Worm (Caenorhabditis elegans) whole organism, young adult: ENCODE data around the gene F54E7.9.

ENCODE experiments used
- B0035.1 ChIP-seq: sonication (generic microtip); optimal IDR thresholded peaks from 2 replicates; lab custom pipeline; 2016; ENCODE audit warnings: missing genetic modification characterization, mild to moderate bottlenecking, missing compliant biosample characterization, missing genotype, missing genetic modification reagents
- F22D6.2 ChIP-seq: sonication (generic microtip); optimal IDR thresholded peaks from 2 replicates; lab custom pipeline; 2016; ENCODE audit warnings: mild to moderate bottlenecking, missing genetic modification characterization, missing compliant biosample characterization
- F49E8.2 ChIP-seq: sonication (generic microtip); optimal IDR thresholded peaks from 3 replicates; lab custom pipeline; 2017; ENCODE audit warnings: missing genetic modification characterization, mild to moderate bottlenecking, missing compliant biosample characterization, antibody characterized with exemption, moderate library complexity; ENCODE audit not compliant: insufficient read depth
- Y79H2A.3 ChIP-seq: fragments of 200-800 bp; sonication (Bioruptor generic); conservative IDR thresholded peaks from 2 replicates; pipeline ENCODE4 v1.3.6; 2022; ENCODE audit warnings: missing genetic modification reagents, missing genetic modification characterization, missing compliant biosample characterization
- aptf-3 ChIP-seq: fragments of 200-800 bp; sonication (Bioruptor generic); IDR thresholded peaks from 2 replicates; pipeline ENCODE4 v1.3.6; 2022; ENCODE audit warnings: missing genetic modification characterization, missing compliant biosample characterization
- atf-7 ChIP-seq: sonication (generic microtip); optimal IDR thresholded peaks from 2 replicates; lab custom pipeline; 2017; ENCODE audit warnings: mild to moderate bottlenecking, missing genetic modification characterization, missing compliant biosample characterization
- athp-1 ChIP-seq: sonication (generic microtip); optimal IDR thresholded peaks from 2 replicates; lab custom pipeline; 2017; ENCODE audit warnings: mild to moderate bottlenecking, missing genetic modification characterization, missing compliant biosample characterization
- attf-3 ChIP-seq: fragments of 200-800 bp; sonication (Bioruptor generic); conservative IDR thresholded peaks from 2 replicates; pipeline ENCODE4 v1.3.6; 2022; ENCODE audit warnings: missing genetic modification reagents, missing genetic modification characterization, missing compliant biosample characterization
- attf-5 ChIP-seq: fragments of 200-800 bp; sonication (Bioruptor generic); optimal IDR thresholded peaks from 2 replicates; lab custom pipeline; 2018; ENCODE audit warnings: mild to moderate bottlenecking, missing genetic modification characterization, missing compliant biosample characterization
- attf-6 ChIP-seq: fragments of 200-800 bp; sonication (Bioruptor generic); IDR thresholded peaks from 2 replicates; pipeline ENCODE4 v1.3.6; 2022; ENCODE audit warnings: missing genetic modification reagents, missing genetic modification characterization, missing compliant biosample characterization
- ccch-3 ChIP-seq: fragments of 200-800 bp; sonication (Bioruptor generic); optimal IDR thresholded peaks from 2 replicates; lab custom pipeline; 2018; ENCODE audit warnings: mild to moderate bottlenecking, missing genetic modification characterization, missing compliant biosample characterization
- cebp-1 ChIP-seq, 2 experiments: fragments of 200-800 bp in 1 of 2; sonication (Bioruptor generic) in 1 of 2; sonication (generic microtip) in 1 of 2; IDR thresholded peaks in 1 of 2; optimal IDR thresholded peaks in 1 of 2; 2 replicates each; pipeline versions ENCODE4 v1.3.6 to Lab custom; 2017 to 2022; ENCODE audit warnings: missing compliant biosample characterization in 2 of 2, missing genetic modification characterization in 2 of 2, mild to moderate bottlenecking in 1 of 2, missing genetic modification reagents in 1 of 2, moderate library complexity in 1 of 2
- ceh-40 ChIP-seq: fragments of 200-800 bp; sonication (Bioruptor generic); IDR thresholded peaks from 2 replicates; pipeline ENCODE4 v1.3.6; 2022; ENCODE audit warnings: missing genetic modification characterization, missing compliant biosample characterization
- ceh-58 ChIP-seq: fragments of 200-800 bp; sonication (Bioruptor generic); IDR thresholded peaks from 2 replicates; pipeline ENCODE4 v1.3.6; 2022; ENCODE audit warnings: missing genetic modification characterization, missing compliant biosample characterization
- ceh-91 ChIP-seq: fragments of 200-800 bp; sonication (Bioruptor generic); IDR thresholded peaks from 2 replicates; pipeline ENCODE4 v1.3.6; 2022; ENCODE audit warnings: missing genetic modification reagents, missing genetic modification characterization, missing compliant biosample characterization
- die-1 ChIP-seq: sonication (generic microtip); optimal IDR thresholded peaks from 2 replicates; lab custom pipeline; 2016; ENCODE audit warnings: missing genotype, mild to moderate bottlenecking, missing genetic modification characterization, missing compliant biosample characterization
- dpff-1 ChIP-seq: sonication (generic microtip); optimal IDR thresholded peaks from 2 replicates; lab custom pipeline; 2017; ENCODE audit warnings: mild to moderate bottlenecking, missing genetic modification characterization, missing compliant biosample characterization
- efl-1 ChIP-seq: fragments of 150-350 bp; optimal IDR thresholded peaks from 2 replicates; lab custom pipeline; 2014; ENCODE audit warnings: missing biosample characterization, missing genetic modification reagents, missing genetic modification characterization
- egrh-3 ChIP-seq: fragments of 200-800 bp; sonication (Bioruptor generic); IDR thresholded peaks from 2 replicates; pipeline ENCODE4 v1.3.6; 2022; ENCODE audit warnings: missing genetic modification reagents, missing genetic modification characterization, missing compliant biosample characterization
- him-1 ChIP-seq: sonication (generic microtip); optimal IDR thresholded peaks from 2 replicates; lab custom pipeline; 2016; ENCODE audit warnings: missing genotype, missing genetic modification reagents, missing genetic modification characterization, missing compliant biosample characterization
- hlh-12 ChIP-seq: sonication (generic microtip); optimal IDR thresholded peaks from 2 replicates; lab custom pipeline; 2016; ENCODE audit warnings: missing genetic modification characterization, missing compliant biosample characterization
- hmg-1.2 ChIP-seq: fragments of 200-800 bp; sonication (Bioruptor generic); IDR thresholded peaks from 2 replicates; pipeline ENCODE4 v1.3.6; 2022; ENCODE audit warnings: missing genetic modification reagents, missing genetic modification characterization, missing compliant biosample characterization
- hmg-20 ChIP-seq: fragments of 200-800 bp; sonication (Bioruptor generic); IDR thresholded peaks from 2 replicates; pipeline ENCODE4 v1.3.6; 2022; ENCODE audit warnings: missing genetic modification reagents, missing genetic modification characterization, missing compliant biosample characterization
- hrde-1 ChIP-seq: sonication (generic microtip); optimal IDR thresholded peaks from 2 replicates; lab custom pipeline; 2016; ENCODE audit warnings: missing genetic modification characterization, mild to moderate bottlenecking, missing compliant biosample characterization, moderate library complexity, missing genotype, missing genetic modification reagents, borderline replicate concordance
- lin-54 ChIP-seq: fragments of 200-800 bp; sonication (Bioruptor generic); optimal IDR thresholded peaks from 2 replicates; lab custom pipeline; 2018; ENCODE audit warnings: mild to moderate bottlenecking, missing genetic modification characterization, missing compliant biosample characterization
- lsl-1 ChIP-seq: fragments of 200-800 bp; sonication (Bioruptor generic); optimal IDR thresholded peaks from 2 replicates; lab custom pipeline; 2018; ENCODE audit warnings: mild to moderate bottlenecking, missing genetic modification characterization, moderate library complexity, missing compliant biosample characterization
- mcd-1 ChIP-seq: fragments of 200-800 bp; sonication (Bioruptor generic); IDR thresholded peaks from 2 replicates; pipeline ENCODE4 v1.3.6; 2022; ENCODE audit warnings: missing genetic modification reagents, missing genetic modification characterization, missing compliant biosample characterization
- nfya-2 ChIP-seq: fragments of 200-800 bp; sonication (Bioruptor generic); IDR thresholded peaks from 2 replicates; pipeline ENCODE4 v1.3.6; 2022; ENCODE audit warnings: missing genetic modification reagents, missing genetic modification characterization, missing compliant biosample characterization
- pbrm-1 ChIP-seq: fragments of 200-800 bp; sonication (Bioruptor generic); IDR thresholded peaks from 2 replicates; pipeline ENCODE4 v1.3.6; 2022; ENCODE audit warnings: missing genetic modification reagents, missing genetic modification characterization, missing compliant biosample characterization
- repo-1 ChIP-seq: sonication (generic microtip); optimal IDR thresholded peaks from 2 replicates; lab custom pipeline; 2017; ENCODE audit warnings: mild to moderate bottlenecking, missing genetic modification characterization, missing compliant biosample characterization
- sdz-38 ChIP-seq: sonication (generic microtip); optimal IDR thresholded peaks from 2 replicates; lab custom pipeline; 2016; ENCODE audit warnings: missing genotype, missing genetic modification characterization, missing compliant biosample characterization
- sea-2 ChIP-seq: fragments of 200-800 bp; sonication (Bioruptor generic); IDR thresholded peaks from 2 replicates; pipeline ENCODE4 v1.3.6; 2022; ENCODE audit warnings: missing genetic modification characterization, missing compliant biosample characterization
- zfh-2 ChIP-seq: fragments of 200-800 bp; sonication (Bioruptor generic); conservative IDR thresholded peaks from 2 replicates; pipeline ENCODE4 v1.3.6; 2022; ENCODE audit warnings: missing genetic modification reagents, missing genetic modification characterization, missing compliant biosample characterization

Gene F54E7.9

DNA sequence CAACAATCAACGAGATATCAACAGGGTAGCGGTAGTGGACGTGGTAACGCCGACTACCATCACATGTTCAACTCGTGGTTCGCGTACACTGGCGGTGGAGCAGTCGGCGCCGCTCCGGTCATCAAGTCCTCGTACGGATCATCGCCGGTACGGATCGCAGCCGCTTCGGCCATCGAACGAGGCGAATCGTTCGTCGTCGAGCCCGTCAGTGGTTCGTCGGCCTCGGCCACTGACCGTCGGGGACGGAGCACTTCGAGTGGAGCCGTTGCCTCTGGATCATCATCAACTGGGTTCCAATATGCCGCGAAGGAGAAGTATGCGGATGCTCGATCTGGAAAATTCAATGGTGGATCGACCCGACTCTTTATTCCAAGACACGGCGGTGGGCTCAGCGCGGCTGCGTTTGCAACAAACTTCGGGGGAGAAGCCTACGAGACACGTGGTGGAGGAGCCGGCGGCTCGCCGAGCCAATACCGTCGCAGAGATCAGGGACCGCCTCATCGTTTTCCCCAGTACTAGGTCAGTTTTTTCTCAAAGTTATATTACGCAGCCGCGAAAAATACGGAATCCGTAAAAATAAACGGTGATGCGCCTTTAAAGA, 2.2 kb downstream of the F54E7.9 start:
- no peak for TF ChIP-seq attf-5 (GFP tag; lab: Kevin White, UChicago)
- peak; percentile 15 for TF ChIP-seq repo-1
- no peak for TF ChIP-seq F22D6.2 (tag; lab: Kevin White, UChicago)
- TF ChIP-seq ceh-40 (GFP tag; lab: Robert Waterston, UW): no peak
- TF ChIP-seq nfya-2 (GFP tag; lab: Robert Waterston, UW): no peak
- no peak for TF ChIP-seq F49E8.2 (tag; lab: Kevin White, UChicago)
- TF ChIP-seq lin-54 (GFP tag; lab: Kevin White, UChicago): no peak
- peak; percentile 80; the same call in 1 of the 2 replicates for TF ChIP-seq egrh-3
- TF ChIP-seq zfh-2 (GFP tag; lab: Robert Waterston, UW): peak; percentile 91
- no peak for TF ChIP-seq efl-1 (GFP tag; lab: Kevin White, UChicago)
- TF ChIP-seq pbrm-1 (GFP tag; lab: Robert Waterston, UW): no peak
- TF ChIP-seq ceh-58: no peak
- no peak for TF ChIP-seq die-1 (tag; lab: Kevin White, UChicago)
- TF ChIP-seq hrde-1 (tag; lab: Kevin White, UChicago): no peak
- TF ChIP-seq hlh-12: no peak
- TF ChIP-seq aptf-3 (GFP tag; lab: Robert Waterston, UW): no peak
- no peak for TF ChIP-seq Y79H2A.3 (GFP tag; lab: Robert Waterston, UW)
- no peak for TF ChIP-seq attf-6 (GFP tag; lab: Robert Waterston, UW)
- no peak for TF ChIP-seq B0035.1 (tag; lab: Kevin White, UChicago)

DNA sequence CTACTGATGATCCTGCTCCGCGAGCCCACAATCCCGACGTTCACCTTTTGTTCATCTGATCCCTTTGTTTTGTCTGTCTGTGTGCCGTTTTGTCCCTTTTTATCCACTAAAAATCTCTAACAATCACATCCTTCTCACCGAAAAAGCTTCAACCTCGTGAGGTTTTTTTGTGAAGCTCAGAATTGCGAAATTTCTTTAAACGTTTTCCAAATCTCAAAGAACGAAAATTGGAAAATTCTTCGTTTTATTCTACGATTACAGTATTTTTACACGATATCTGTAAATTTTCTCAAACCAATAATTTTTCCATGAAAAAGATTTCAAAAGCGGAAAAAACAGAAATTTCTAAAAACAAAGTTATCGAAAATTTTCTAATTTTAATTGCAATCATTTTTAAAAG, 3.5 kb downstream of the F54E7.9 start:
- TF ChIP-seq hmg-20 (no peak), cebp-1 (GFP tag; IDR thresholded peaks at IDR 0.05; lab: Robert Waterston, UW) (no peak), cebp-1 (tag; optimal IDR thresholded peaks at IDR 0.05; lab: Kevin White, UChicago) (peak; percentile 50), ceh-91 (GFP tag; lab: Robert Waterston, UW) (no peak), attf-3 (GFP tag; lab: Robert Waterston, UW) (no peak)

DNA sequence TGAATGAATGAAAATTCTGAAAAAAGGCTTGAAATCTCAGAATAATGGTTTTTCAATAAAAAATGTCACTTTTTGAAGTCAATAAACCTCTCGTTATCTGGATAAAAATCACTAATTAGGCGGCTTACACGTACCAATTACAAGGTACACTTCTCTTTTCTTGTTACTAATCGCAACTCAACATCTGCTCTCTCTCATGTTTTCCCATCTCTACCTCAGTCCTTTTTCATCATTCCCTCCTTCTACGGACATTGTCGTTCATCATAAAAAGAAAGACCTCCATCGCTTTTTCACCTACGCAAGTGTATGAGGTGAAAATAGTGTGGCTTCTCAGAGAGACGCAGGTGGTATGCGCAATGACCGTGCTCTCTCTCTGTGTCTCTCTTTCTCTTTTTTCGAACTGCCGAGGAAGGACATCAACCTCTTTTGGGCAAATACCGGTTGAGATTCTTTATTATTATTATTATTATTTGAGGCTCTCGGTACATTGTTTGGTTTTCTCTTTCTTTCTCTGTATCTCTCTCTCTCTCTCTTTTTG, 9.7 kb downstream of the F54E7.9 start:
- TF ChIP-seq hmg-1.2 (GFP tag; lab: Robert Waterston, UW) (peak; percentile 70; the same call in 1 of the 2 replicates), lsl-1 (GFP tag; lab: Kevin White, UChicago) (no peak), cebp-1 (GFP tag; IDR thresholded peaks at IDR 0.05; lab: Robert Waterston, UW) (no peak), cebp-1 (tag; optimal IDR thresholded peaks at IDR 0.05; lab: Kevin White, UChicago) (peak; percentile 11)

DNA sequence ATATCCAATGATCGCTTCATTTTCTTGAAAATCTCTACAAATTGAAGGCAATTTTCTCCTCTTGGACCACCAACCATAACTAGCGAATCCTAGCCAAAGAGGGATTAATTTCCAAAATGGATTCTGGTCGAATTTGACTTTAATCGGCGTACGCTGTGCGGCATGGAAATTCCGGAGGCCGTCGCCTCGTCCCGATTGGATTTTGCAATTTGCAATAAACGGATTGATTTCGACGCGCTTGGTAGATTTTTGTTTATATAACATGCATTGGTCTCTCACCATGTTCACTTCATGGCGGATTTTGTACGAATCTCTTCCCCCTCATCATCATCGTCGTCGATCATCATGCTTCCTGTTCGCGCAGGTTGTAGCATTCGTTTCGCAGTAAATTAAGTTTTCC, 12.0 kb downstream of the F54E7.9 start:
- TF ChIP-seq ccch-3 (GFP tag; lab: Kevin White, UChicago) (no peak), atf-7 (tag; lab: Kevin White, UChicago) (no peak), athp-1 (no peak), him-1 (tag; lab: Kevin White, UChicago) (no peak), dpff-1 (tag; lab: Kevin White, UChicago) (no peak), mcd-1 (GFP tag; lab: Robert Waterston, UW) (no peak), lsl-1 (GFP tag; lab: Kevin White, UChicago) (no peak), sea-2 (GFP tag; lab: Robert Waterston, UW) (no peak), sdz-38 (tag; lab: Kevin White, UChicago) (no peak), zfh-2 (GFP tag; lab: Robert Waterston, UW) (no peak)
